Fruit fly (Drosophila melanogaster) whole organism, embryonic: ENCODE data around the gene CG9328.

Experiments
- Asciz ChIP-seq: fragments of 200-800 bp; sonication (Bioruptor generic); optimal IDR thresholded peaks from 2 replicates; lab custom pipeline; 2017; ENCODE audit warnings: missing biosample characterization, mild to moderate bottlenecking, missing genetic modification characterization, missing genetic modification reagents
- Atf-2 ChIP-seq: fragments of 200-800 bp; sonication (Bioruptor generic); optimal IDR thresholded peaks from 2 replicates; lab custom pipeline; 2016; ENCODE audit warnings: missing biosample characterization, missing genetic modification characterization
- Bdp1 ChIP-seq: fragments of 200-800 bp; sonication (Bioruptor generic); optimal IDR thresholded peaks from 3 replicates; lab custom pipeline; 2016; ENCODE audit warnings: missing biosample characterization, missing genetic modification characterization
- CG10959 ChIP-seq: fragments of 200-800 bp; sonication (Bioruptor generic); IDR thresholded peaks from 2 replicates; pipeline ENCODE4 v1.3.6; 2022; ENCODE audit warnings: missing biosample characterization, missing genetic modification characterization
- CG12219 ChIP-seq: fragments of 200-800 bp; sonication (Bioruptor generic); optimal IDR thresholded peaks from 3 replicates; lab custom pipeline; 2018; ENCODE audit warnings: missing biosample characterization, mild to moderate bottlenecking, missing genetic modification characterization
- CG12942 ChIP-seq: fragments of 200-800 bp; sonication (Bioruptor generic); optimal IDR thresholded peaks from 3 replicates; lab custom pipeline; 2016; ENCODE audit warnings: missing biosample characterization, missing genetic modification characterization
- CG13123 ChIP-seq: fragments of 200-800 bp; sonication (Bioruptor generic); optimal IDR thresholded peaks from 2 replicates; lab custom pipeline; 2016; ENCODE audit warnings: missing biosample characterization, missing genetic modification characterization
- CG14667 ChIP-seq: fragments of 200-800 bp; sonication (Bioruptor generic); IDR thresholded peaks from 2 replicates; pipeline ENCODE4 v1.3.6; 2022; ENCODE audit warnings: missing biosample characterization, missing genetic modification characterization
- CG14965 ChIP-seq: fragments of 200-800 bp; sonication (Bioruptor generic); optimal IDR thresholded peaks from 2 replicates; lab custom pipeline; 2016; ENCODE audit warnings: missing biosample characterization, missing genetic modification characterization, borderline replicate concordance
- CG15269 ChIP-seq: fragments of 200-800 bp; sonication (Bioruptor generic); optimal IDR thresholded peaks from 2 replicates; lab custom pipeline; 2018; ENCODE audit warnings: missing biosample characterization, mild to moderate bottlenecking, missing genetic modification characterization, moderate library complexity
- CG1603 ChIP-seq: fragments of 200-800 bp; sonication (Bioruptor generic); optimal IDR thresholded peaks from 2 replicates; lab custom pipeline; 2019; ENCODE audit warnings: missing biosample characterization, mild to moderate bottlenecking, missing genetic modification characterization, moderate library complexity
- CG17186 ChIP-seq: fragments of 200-800 bp; sonication (Bioruptor generic); optimal IDR thresholded peaks from 3 replicates; lab custom pipeline; 2017; ENCODE audit warnings: missing biosample characterization, missing genetic modification reagents, missing genetic modification characterization
- CG17802 ChIP-seq: fragments of 200-800 bp; sonication (Bioruptor generic); optimal IDR thresholded peaks from 2 replicates; lab custom pipeline; 2018; ENCODE audit warnings: missing biosample characterization, mild to moderate bottlenecking, missing genetic modification characterization, moderate library complexity
- CG17829 ChIP-seq: fragments of 200-800 bp; optimal IDR thresholded peaks from 2 replicates; lab custom pipeline; 2019; ENCODE audit warnings: missing biosample characterization, mild to moderate bottlenecking, missing genetic modification characterization, moderate library complexity
- CG1832 ChIP-seq: fragments of 200-800 bp; sonication (Bioruptor generic); optimal IDR thresholded peaks from 2 replicates; lab custom pipeline; 2017; ENCODE audit warnings: missing biosample characterization, mild to moderate bottlenecking, missing genetic modification characterization, inconsistent platforms
- CG32767 ChIP-seq: fragments of 200-800 bp; sonication (Bioruptor generic); IDR thresholded peaks from 2 replicates; pipeline ENCODE4 v1.3.6; 2022; ENCODE audit warnings: missing biosample characterization, missing genetic modification characterization
- CG4328 ChIP-seq: fragments of 200-800 bp; sonication (Bioruptor generic); optimal IDR thresholded peaks from 3 replicates; lab custom pipeline; 2017; ENCODE audit warnings: missing biosample characterization, missing genetic modification reagents, missing genetic modification characterization
- CG6854 ChIP-seq: fragments of 200-800 bp; sonication (Bioruptor generic); optimal IDR thresholded peaks from 3 replicates; lab custom pipeline; 2017; ENCODE audit warnings: missing biosample characterization, mild to moderate bottlenecking, missing genetic modification characterization
- CG7745 ChIP-seq: fragments of 200-800 bp; sonication (Bioruptor generic); optimal IDR thresholded peaks from 2 replicates; lab custom pipeline; 2018; ENCODE audit warnings: missing biosample characterization, mild to moderate bottlenecking, missing genetic modification characterization, moderate library complexity
- CG8388 ChIP-seq: fragments of 200-800 bp; sonication (Bioruptor generic); optimal IDR thresholded peaks from 2 replicates; lab custom pipeline; 2019; ENCODE audit warnings: missing biosample characterization, mild to moderate bottlenecking, missing genetic modification characterization, moderate library complexity
- CG9876 ChIP-seq: fragments of 200-800 bp; sonication (Bioruptor generic); optimal IDR thresholded peaks from 2 replicates; lab custom pipeline; 2016; ENCODE audit warnings: missing biosample characterization, missing genetic modification characterization
- Eip74EF ChIP-seq, 2 experiments: fragments of 200-800 bp in 1 of 2; fragments of >200 bp in 1 of 2; sonication (Bioruptor generic) in 1 of 2; optimal IDR thresholded peaks; 2 replicates each; lab custom pipeline; 2017 to 2019; ENCODE audit warnings: missing biosample characterization in 2 of 2, missing genetic modification characterization in 2 of 2, mild to moderate bottlenecking in 1 of 2, moderate library complexity in 1 of 2
- Hand ChIP-seq: fragments of 200-800 bp; sonication (Bioruptor generic); optimal IDR thresholded peaks from 2 replicates; lab custom pipeline; 2017; ENCODE audit warnings: mild to moderate bottlenecking, missing biosample characterization, missing genetic modification reagents, missing genetic modification characterization
- HmgZ ChIP-seq: fragments of 200-800 bp; sonication (Bioruptor generic); optimal IDR thresholded peaks from 2 replicates; lab custom pipeline; 2018; ENCODE audit warnings: missing biosample characterization, mild to moderate bottlenecking, missing genetic modification characterization
- Hmr ChIP-seq: fragments of 200-800 bp; sonication (Bioruptor generic); optimal IDR thresholded peaks from 3 replicates; lab custom pipeline; 2017; ENCODE audit warnings: mild to moderate bottlenecking, missing biosample characterization, missing genetic modification reagents, missing genetic modification characterization
- Hr3 ChIP-seq: fragments of 200-800 bp; sonication (Bioruptor generic); optimal IDR thresholded peaks from 3 replicates; lab custom pipeline; 2016; ENCODE audit warnings: missing biosample characterization, missing genetic modification characterization
- Mad ChIP-seq: fragments of 200-800 bp; sonication (Bioruptor generic); optimal IDR thresholded peaks from 2 replicates; lab custom pipeline; 2016; ENCODE audit warnings: missing biosample characterization, missing genetic modification characterization
- Max ChIP-seq: fragments of 200-800 bp; sonication (Bioruptor generic); optimal IDR thresholded peaks from 2 replicates; lab custom pipeline; 2016; ENCODE audit warnings: missing biosample characterization, mild to moderate bottlenecking, missing genetic modification characterization
- Spps ChIP-seq: fragments of 200-800 bp; sonication (Bioruptor generic); optimal IDR thresholded peaks from 2 replicates; lab custom pipeline; 2018; ENCODE audit warnings: missing biosample characterization, mild to moderate bottlenecking, missing genetic modification characterization
- Xbp1 ChIP-seq: fragments of 200-800 bp; sonication (Bioruptor generic); optimal IDR thresholded peaks from 3 replicates; lab custom pipeline; 2016; ENCODE audit warnings: missing biosample characterization, mild to moderate bottlenecking, missing genetic modification characterization
- cas ChIP-seq: fragments of 200-800 bp; sonication (Bioruptor generic); IDR thresholded peaks from 2 replicates; pipeline ENCODE4 v1.3.6; 2022; ENCODE audit warnings: missing biosample characterization, missing genetic modification characterization
- chm ChIP-seq: fragments of 200-800 bp; sonication (Bioruptor generic); IDR thresholded peaks from 2 replicates; pipeline ENCODE4 v1.3.6; 2022; ENCODE audit warnings: missing biosample characterization, missing genetic modification characterization
- dan ChIP-seq: fragments of 200-800 bp; sonication (Bioruptor generic); IDR thresholded peaks from 2 replicates; pipeline ENCODE4 v1.3.6; 2022; ENCODE audit warnings: missing biosample characterization, missing genetic modification characterization
- dati ChIP-seq: fragments of 200-800 bp; sonication (Bioruptor generic); IDR thresholded peaks from 2 replicates; pipeline ENCODE4 v1.3.6; 2022; ENCODE audit warnings: missing biosample characterization, missing genetic modification characterization
- dimm ChIP-seq: fragments of 200-800 bp; sonication (Bioruptor generic); IDR thresholded peaks from 2 replicates; pipeline ENCODE4 v1.3.6; 2022; ENCODE audit warnings: missing biosample characterization, missing genetic modification characterization
- en ChIP-seq: fragments of 200-800 bp; sonication (Bioruptor generic); optimal IDR thresholded peaks from 2 replicates; lab custom pipeline; 2016; ENCODE audit warnings: missing biosample characterization, missing genetic modification characterization
- ftz-f1 ChIP-seq: fragments of 200-800 bp; sonication (Bioruptor generic); optimal IDR thresholded peaks from 2 replicates; lab custom pipeline; 2016; ENCODE audit warnings: missing biosample characterization, missing genetic modification characterization
- ham ChIP-seq: fragments of 200-800 bp; sonication (Bioruptor generic); IDR thresholded peaks from 2 replicates; pipeline ENCODE4 v1.3.6; 2022; ENCODE audit warnings: missing biosample characterization, missing genetic modification characterization
- kah ChIP-seq: fragments of 200-800 bp; sonication (Bioruptor generic); optimal IDR thresholded peaks from 2 replicates; lab custom pipeline; 2018; ENCODE audit warnings: missing biosample characterization, mild to moderate bottlenecking, missing genetic modification characterization
- lbe ChIP-seq: fragments of 200-800 bp; sonication (Bioruptor generic); optimal IDR thresholded peaks from 2 replicates; lab custom pipeline; 2016; ENCODE audit warnings: missing biosample characterization, mild to moderate bottlenecking, missing genetic modification characterization
- luna ChIP-seq: fragments of 200-800 bp; sonication (Bioruptor generic); optimal IDR thresholded peaks from 2 replicates; lab custom pipeline; 2016; ENCODE audit warnings: missing biosample characterization, missing genetic modification characterization
- pan ChIP-seq, 4 experiments: fragments of >200 bp in 3 of 4; fragments of 200-800 bp in 1 of 4; sonication (Bioruptor generic) in 1 of 4; optimal IDR thresholded peaks in 3 of 4; IDR thresholded peaks in 1 of 4; 2 replicates each; pipeline versions ENCODE4 v1.3.6 to Lab custom; 2017 to 2022; ENCODE audit warnings: missing biosample characterization in 2 of 4, missing genetic modification characterization in 2 of 4, mixed read lengths in 1 of 4
- pb ChIP-seq: fragments of 200-800 bp; sonication (Bioruptor generic); optimal IDR thresholded peaks from 3 replicates; lab custom pipeline; 2016; ENCODE audit warnings: missing biosample characterization, missing genetic modification characterization
- sim ChIP-seq: fragments of 200-800 bp; sonication (Bioruptor generic); IDR thresholded peaks from 2 replicates; pipeline ENCODE4 v1.3.6; 2022; ENCODE audit warnings: missing biosample characterization, missing genetic modification characterization
- so ChIP-seq: fragments of 200-800 bp; sonication (Bioruptor generic); IDR thresholded peaks from 3 replicates; pipeline ENCODE4 v1.3.6; 2022; ENCODE audit warnings: missing biosample characterization, missing genetic modification characterization
- stc ChIP-seq: fragments of 200-800 bp; sonication (Bioruptor generic); IDR thresholded peaks from 2 replicates; pipeline ENCODE4 v1.3.6; 2022; ENCODE audit warnings: missing biosample characterization, missing genetic modification characterization
- tap ChIP-seq: fragments of 200-800 bp; optimal IDR thresholded peaks from 3 replicates; lab custom pipeline; 2019; ENCODE audit warnings: missing biosample characterization, mild to moderate bottlenecking, missing genetic modification characterization, moderate library complexity
- zen2 ChIP-seq: fragments of 200-800 bp; sonication (Bioruptor generic); IDR thresholded peaks from 3 replicates; pipeline ENCODE4 v1.3.6; 2022; ENCODE audit warnings: missing biosample characterization, missing genetic modification characterization; ENCODE audit not compliant: partially characterized antibody

Gene CG9328

DNA sequence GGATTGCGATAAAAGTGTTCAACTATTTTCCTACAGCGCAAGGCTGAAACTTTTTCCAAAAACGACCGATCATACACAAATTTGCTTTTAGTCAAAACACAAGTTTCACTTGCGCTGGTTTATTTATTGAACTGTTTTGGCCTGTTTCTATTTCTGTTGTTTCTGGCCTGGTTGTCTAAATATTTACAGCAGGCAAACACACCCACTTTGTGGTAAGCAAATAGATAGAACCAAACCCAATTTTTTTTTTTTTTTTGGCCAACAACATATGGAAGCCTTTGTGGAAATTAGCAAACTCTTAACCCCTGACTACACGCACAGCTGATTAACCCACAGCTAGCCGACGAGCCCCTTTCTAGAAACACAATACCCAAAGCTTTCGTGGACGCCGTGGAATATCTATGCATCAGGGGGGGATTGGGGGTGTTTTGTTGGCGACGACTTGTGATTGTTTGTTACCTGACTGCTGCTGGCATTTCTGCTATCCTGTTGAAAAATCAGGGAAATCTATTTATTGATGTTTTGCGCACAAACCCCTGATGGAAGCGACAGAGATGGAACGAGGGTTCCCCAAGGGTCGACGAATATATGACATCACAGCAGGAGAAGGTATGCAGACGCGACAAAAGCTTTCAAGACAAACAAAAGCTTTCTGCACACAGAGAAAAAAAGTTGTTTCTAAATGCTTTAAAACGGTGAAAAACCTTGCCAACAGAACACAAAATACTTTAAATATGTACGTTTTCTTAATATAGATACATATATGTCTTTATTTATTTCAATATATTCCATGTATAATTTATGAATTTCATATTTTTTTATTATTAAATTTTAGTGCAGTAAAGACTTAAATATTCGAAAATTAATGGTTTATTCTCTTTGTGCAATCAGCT is 10.3 kb downstream of the CG9328 start (continued):
- no peak for TF ChIP-seq tap (tag; lab: Kevin White, UChicago)
- TF ChIP-seq ftz-f1 (GFP tag; lab: Kevin White, UChicago), result no peak
- TF ChIP-seq Mad (GFP tag; lab: Kevin White, UChicago), result no peak
- peak; percentile 22 for TF ChIP-seq HmgZ
- no peak for TF ChIP-seq cas (GFP tag; lab: Robert Waterston, UW)
- TF ChIP-seq stc (GFP tag; lab: Robert Waterston, UW), result 0 out of 2 replicates have a peak, but pooled peaks have one; percentile 8
- peak; percentile 36 for TF ChIP-seq CG12219 (GFP tag; lab: Kevin White, UChicago)
- TF ChIP-seq pb, result no peak
- no peak for TF ChIP-seq CG1832 (GFP tag; lab: Kevin White, UChicago)
- 0 out of 2 replicates have a peak, but pooled peaks have one; percentile 33 for TF ChIP-seq CG32767 (GFP tag; lab: Robert Waterston, UW)
- TF ChIP-seq CG7745 (tag; lab: Kevin White, UChicago), result no peak
- peak; percentile 11 for TF ChIP-seq CG1603 (tag; lab: Kevin White, UChicago)
- no peak for TF ChIP-seq CG12942 (GFP tag; lab: Kevin White, UChicago)
- TF ChIP-seq Hand, result peak; percentile 68
- no peak for TF ChIP-seq CG13123 (GFP tag; lab: Kevin White, UChicago)
- no peak for TF ChIP-seq Atf-2 (GFP tag; lab: Kevin White, UChicago)
- no peak for TF ChIP-seq dimm (GFP tag; lab: Robert Waterston, UW)
- peak; percentile 72 for TF ChIP-seq Hmr (GFP tag; lab: Kevin White, UChicago)
- no peak for TF ChIP-seq ham
- no peak for TF ChIP-seq lbe (GFP tag; lab: Kevin White, UChicago)
- TF ChIP-seq CG17829, result peak; percentile 28
- peak; percentile 15 for TF ChIP-seq CG14965
- no peak for TF ChIP-seq CG10959
- peak; percentile 45 for TF ChIP-seq CG6854 (GFP tag; lab: Kevin White, UChicago)
- TF ChIP-seq kah, result no peak
- TF ChIP-seq so (GFP tag; lab: Robert Waterston, UW), result peak; percentile 50; the same call in 1 of the 3 replicates
- TF ChIP-seq Eip74EF (GFP tag; optimal IDR thresholded peaks at IDR 0.05; lab: Kevin White, UChicago), result peak in 1 of 2 experiments; percentile 13
- no peak for TF ChIP-seq CG14667 (GFP tag; lab: Robert Waterston, UW)
- TF ChIP-seq Bdp1 (GFP tag; lab: Kevin White, UChicago), result no peak
- TF ChIP-seq Max (GFP tag; lab: Kevin White, UChicago), result no peak
- TF ChIP-seq CG4328 (GFP tag; lab: Kevin White, UChicago), result no peak
- no peak for TF ChIP-seq luna (GFP tag; lab: Kevin White, UChicago)
- no peak for TF ChIP-seq sim (GFP tag; lab: Robert Waterston, UW)
- TF ChIP-seq pan (optimal IDR thresholded peaks at IDR 0.05; lab: Kevin White, UChicago), result no peak
- peak in 1 of 2 experiments; percentile 80 for TF ChIP-seq pan (GFP tag; optimal IDR thresholded peaks at IDR 0.05 in 1 of 2, IDR thresholded peaks at IDR 0.05 in 1 of 2)
- TF ChIP-seq Spps (tag; lab: Kevin White, UChicago), result no peak
- TF ChIP-seq en (GFP tag; lab: Kevin White, UChicago), result no peak
- TF ChIP-seq Hr3 (GFP tag; lab: Kevin White, UChicago), result peak; percentile 16
- TF ChIP-seq CG17802 (tag; lab: Kevin White, UChicago), result no peak
- no peak for TF ChIP-seq CG17186 (GFP tag; lab: Kevin White, UChicago)
- TF ChIP-seq Xbp1 (GFP tag; lab: Kevin White, UChicago), result peak; percentile 13
- no peak for TF ChIP-seq dan (GFP tag; lab: Robert Waterston, UW)
- peak; percentile 55 for TF ChIP-seq Asciz (GFP tag; lab: Kevin White, UChicago)
- TF ChIP-seq dati (GFP tag; lab: Robert Waterston, UW), result no peak
- no peak for TF ChIP-seq zen2 (GFP tag; lab: Robert Waterston, UW)
- TF ChIP-seq chm (GFP tag; lab: Robert Waterston, UW), result no peak
- TF ChIP-seq CG15269 (tag; lab: Kevin White, UChicago), result peak; percentile 67
- TF ChIP-seq CG9876 (GFP tag; lab: Kevin White, UChicago), result no peak
- peak; percentile 1 for TF ChIP-seq CG8388 (GFP tag; lab: Kevin White, UChicago)
